2 fruit fly cellular contexts compared by ENCODE assay signal in genomic region chrX:2977857-2978473, dm6.
TF ChIP-seq lines count a peak whose summit lies in the region.

No protein-coding gene starts in this region.

TF ChIP-seq in whole organism, embryonic, 481 proteins besides CTCF, POLR2A, EP300 and RAD21 (continued from another document and continues in another):
- TF ChIP-seq org-1 (GFP tag; optimal IDR thresholded peaks at IDR 0.05; lab: Kevin White, UChicago) (peak; percentile 14), CG10565 (GFP tag; optimal IDR thresholded peaks at IDR 0.05; lab: Kevin White, UChicago) (no peak), Aef1 (GFP tag; IDR thresholded peaks at IDR 0.05; lab: Robert Waterston, UW) (no peak), CG5245 (GFP tag; optimal IDR thresholded peaks at IDR 0.05; lab: Kevin White, UChicago) (peak; percentile 19), Rfx (GFP tag; IDR thresholded peaks at IDR 0.05; lab: Robert Waterston, UW) (no peak; the same call in 1 of the 2 replicates), danr (GFP tag; IDR thresholded peaks at IDR 0.05; lab: Robert Waterston, UW) (no peak), sim (GFP tag; IDR thresholded peaks at IDR 0.05; lab: Robert Waterston, UW) (0 out of 2 replicates have a peak, but pooled peaks have one; percentile 14), CG7786 (GFP tag; optimal IDR thresholded peaks at IDR 0.05; lab: Kevin White, UChicago) (no peak), Taf1 (GFP tag; IDR thresholded peaks at IDR 0.05; lab: Robert Waterston, UW) (no peak), Kr (GFP tag; optimal IDR thresholded peaks at IDR 0.05; lab: Kevin White, UChicago) (no peak), sima (GFP tag; optimal IDR thresholded peaks at IDR 0.05; lab: Kevin White, UChicago) (no peak), hb (GFP tag; IDR thresholded peaks at IDR 0.05; lab: Robert Waterston, UW; ENCODE audit: partially characterized antibody) (no peak), CG16863 (GFP tag; optimal IDR thresholded peaks at IDR 0.05; lab: Kevin White, UChicago) (peak; percentile 30), CG3847 (GFP tag; IDR thresholded peaks at IDR 0.05; lab: Robert Waterston, UW) (no peak), CG15479 (GFP tag; optimal IDR thresholded peaks at IDR 0.05; lab: Kevin White, UChicago) (no peak), HLH3B (GFP tag; IDR thresholded peaks at IDR 0.05; lab: Robert Waterston, UW) (no peak), CG10462 (GFP tag; optimal IDR thresholded peaks at IDR 0.05; lab: Kevin White, UChicago) (peak; percentile 34), CG10543 (GFP tag; optimal IDR thresholded peaks at IDR 0.05; lab: Kevin White, UChicago) (no peak), p53 (GFP tag; optimal IDR thresholded peaks at IDR 0.05; lab: Kevin White, UChicago) (no peak), Xrp1 (GFP tag; IDR thresholded peaks at IDR 0.05; lab: Robert Waterston, UW) (peak; percentile 65), dysf (GFP tag; IDR thresholded peaks at IDR 0.05; lab: Robert Waterston, UW) (peak; percentile 50; the same call in 1 of the 3 replicates), CG4820 (GFP tag; optimal IDR thresholded peaks at IDR 0.05; lab: Kevin White, UChicago) (peak; percentile 56), CG10274 (GFP tag; optimal IDR thresholded peaks at IDR 0.05; lab: Kevin White, UChicago) (no peak), chm (GFP tag; IDR thresholded peaks at IDR 0.05; lab: Robert Waterston, UW) (no peak), fd64A (GFP tag; optimal IDR thresholded peaks at IDR 0.05; lab: Kevin White, UChicago) (no peak), CG6689 (GFP tag; IDR thresholded peaks at IDR 0.05; lab: Robert Waterston, UW) (peak; percentile 54; the same call in 1 of the 2 replicates), Hey (tag; optimal IDR thresholded peaks at IDR 0.05; lab: Kevin White, UChicago) (no peak), ac (GFP tag; optimal IDR thresholded peaks at IDR 0.05; lab: Kevin White, UChicago) (no peak), unpg (GFP tag; optimal IDR thresholded peaks at IDR 0.05; lab: Kevin White, UChicago) (peak; percentile 53), Dfd (GFP tag; optimal IDR thresholded peaks at IDR 0.05; lab: Kevin White, UChicago) (no peak), ATbp (GFP tag; optimal IDR thresholded peaks at IDR 0.05; lab: Kevin White, UChicago) (no peak), CG3995 (GFP tag; optimal IDR thresholded peaks at IDR 0.05; lab: Kevin White, UChicago) (no peak), usp (GFP tag; optimal IDR thresholded peaks at IDR 0.05; lab: Kevin White, UChicago) (no peak), Rx (GFP tag; IDR thresholded peaks at IDR 0.05; lab: Robert Waterston, UW) (0 out of 2 replicates have a peak, but pooled peaks have one; percentile 8), CG10979 (tag; optimal IDR thresholded peaks at IDR 0.05; lab: Kevin White, UChicago) (peak; percentile 67), CG7271 (tag; optimal IDR thresholded peaks at IDR 0.05; lab: Kevin White, UChicago) (peak; percentile 8), zfh2 (GFP tag; optimal IDR thresholded peaks at IDR 0.05; lab: Kevin White, UChicago) (no peak), eyg (GFP tag; optimal IDR thresholded peaks at IDR 0.05; lab: Kevin White, UChicago) (no peak), sc (optimal IDR thresholded peaks at IDR 0.05; lab: Kevin White, UChicago) (no peak), sc (GFP tag; optimal IDR thresholded peaks at IDR 0.05; lab: Kevin White, UChicago) (no peak), Lpt (GFP tag; optimal IDR thresholded peaks at IDR 0.05; lab: Kevin White, UChicago) (no peak), sug (tag; optimal IDR thresholded peaks at IDR 0.05; lab: Kevin White, UChicago) (no peak), CG8388 (GFP tag; optimal IDR thresholded peaks at IDR 0.05; lab: Kevin White, UChicago) (peak; percentile 49), tgo (GFP tag; IDR thresholded peaks at IDR 0.05; lab: Robert Waterston, UW) (no peak; the same call in 2 of the 3 replicates), Optix (GFP tag; IDR thresholded peaks at IDR 0.05; lab: Robert Waterston, UW) (no peak), Scr (GFP tag; IDR thresholded peaks at IDR 0.05; lab: Robert Waterston, UW; ENCODE audit: partially characterized antibody) (no peak), tx (GFP tag; optimal IDR thresholded peaks at IDR 0.05; lab: Kevin White, UChicago) (no peak), eve (GFP tag; optimal IDR thresholded peaks at IDR 0.05; lab: Kevin White, UChicago) (peak in 1 of 2 experiments; percentile 27), CG2202 (tag; optimal IDR thresholded peaks at IDR 0.05; lab: Kevin White, UChicago) (peak; percentile 35), Asciz (GFP tag; optimal IDR thresholded peaks at IDR 0.05; lab: Kevin White, UChicago) (no peak), CG11247 (GFP tag; IDR thresholded peaks at IDR 0.05; lab: Robert Waterston, UW) (no peak), CG31365 (tag; optimal IDR thresholded peaks at IDR 0.05; lab: Kevin White, UChicago) (no peak), HmgD (GFP tag; optimal IDR thresholded peaks at IDR 0.05; lab: Kevin White, UChicago) (no peak), al (GFP tag; IDR thresholded peaks at IDR 0.05; lab: Robert Waterston, UW) (no peak), CG18619 (GFP tag; optimal IDR thresholded peaks at IDR 0.05; lab: Kevin White, UChicago) (no peak), MESR4 (GFP tag; optimal IDR thresholded peaks at IDR 0.05; lab: Kevin White, UChicago) (no peak), NfI (GFP tag; optimal IDR thresholded peaks at IDR 0.05; lab: Kevin White, UChicago) (no peak), NK7.1 (GFP tag; optimal IDR thresholded peaks at IDR 0.05; lab: Kevin White, UChicago) (peak; percentile 1), CG18764 (GFP tag; optimal IDR thresholded peaks at IDR 0.05; lab: Kevin White, UChicago) (peak; percentile 29), az2 (GFP tag; optimal IDR thresholded peaks at IDR 0.05; lab: Kevin White, UChicago) (peak; percentile 41), CG17385 (GFP tag; optimal IDR thresholded peaks at IDR 0.05; lab: Kevin White, UChicago) (no peak), ems (GFP tag; optimal IDR thresholded peaks at IDR 0.05; lab: Kevin White, UChicago) (no peak), BtbVII (GFP tag; optimal IDR thresholded peaks at IDR 0.05; lab: Kevin White, UChicago) (no peak), lbe (GFP tag; optimal IDR thresholded peaks at IDR 0.05; lab: Kevin White, UChicago) (no peak), CG1233 (GFP tag; optimal IDR thresholded peaks at IDR 0.05; lab: Kevin White, UChicago) (no peak), Dref (GFP tag; IDR thresholded peaks at IDR 0.05; lab: Robert Waterston, UW) (no peak), HLHmδ (GFP tag; optimal IDR thresholded peaks at IDR 0.05; lab: Kevin White, UChicago) (no peak), dmrt99B (tag; optimal IDR thresholded peaks at IDR 0.05; lab: Kevin White, UChicago) (peak; percentile 44)

TF ChIP-seq in whole organism, prepupa, 60 proteins besides CTCF, POLR2A, EP300 and RAD21 (continued from another document):
- TF ChIP-seq Eip78C (GFP tag; lab: Kevin White, UChicago), result peak; percentile 92
- no peak for TF ChIP-seq Gug (GFP tag; IDR thresholded peaks at IDR 0.05; lab: Robert Waterston, UW)
- peak; percentile 67 for TF ChIP-seq Smox (GFP tag; optimal IDR thresholded peaks at IDR 0.05; lab: Kevin White, UChicago)
- peak; percentile 17 for TF ChIP-seq fd59A (GFP tag; optimal IDR thresholded peaks at IDR 0.05; lab: Kevin White, UChicago)
- peak; percentile 59 for TF ChIP-seq CG6276 (GFP tag; optimal IDR thresholded peaks at IDR 0.05; lab: Kevin White, UChicago)
- TF ChIP-seq cyc (GFP tag; optimal IDR thresholded peaks at IDR 0.05; lab: Kevin White, UChicago), result peak; percentile 66
- TF ChIP-seq fkh (GFP tag; optimal IDR thresholded peaks at IDR 0.05; lab: Kevin White, UChicago), result no peak
- TF ChIP-seq topi (GFP tag; optimal IDR thresholded peaks at IDR 0.05; lab: Kevin White, UChicago), result peak; percentile 76
- TF ChIP-seq CG11902 (GFP tag; optimal IDR thresholded peaks at IDR 0.05; lab: Kevin White, UChicago), result peak; percentile 46
- peak; percentile 70 for TF ChIP-seq OdsH (GFP tag; optimal IDR thresholded peaks at IDR 0.05; lab: Kevin White, UChicago)
- TF ChIP-seq CG11294 (GFP tag; IDR thresholded peaks at IDR 0.05; lab: Robert Waterston, UW), result no peak
- TF ChIP-seq Hr4 (GFP tag; optimal IDR thresholded peaks at IDR 0.05; lab: Kevin White, UChicago), result peak; percentile 87
- peak; percentile 80 for TF ChIP-seq CG8119 (GFP tag; IDR thresholded peaks at IDR 0.05; lab: Robert Waterston, UW)
- TF ChIP-seq CG6792 (GFP tag; optimal IDR thresholded peaks at IDR 0.05; lab: Kevin White, UChicago), result peak; percentile 68
- peak; percentile 83 for TF ChIP-seq CG15336 (GFP tag; IDR thresholded peaks at IDR 0.05; lab: Robert Waterston, UW)
- TF ChIP-seq Eip93F (GFP tag; optimal IDR thresholded peaks at IDR 0.05; lab: Kevin White, UChicago), result no peak
- TF ChIP-seq CG31627 (GFP tag; optimal IDR thresholded peaks at IDR 0.05; lab: Kevin White, UChicago), result peak; percentile 69
- peak; percentile 66 for TF ChIP-seq Eip75B (GFP tag; optimal IDR thresholded peaks at IDR 0.05; lab: Kevin White, UChicago)
- TF ChIP-seq CG34406 (GFP tag; optimal IDR thresholded peaks at IDR 0.05; lab: Kevin White, UChicago), result peak; percentile 63
- peak; percentile 40 for TF ChIP-seq Ets96B (tag; optimal IDR thresholded peaks at IDR 0.05; lab: Kevin White, UChicago)
- TF ChIP-seq Ets21C (GFP tag; optimal IDR thresholded peaks at IDR 0.05; lab: Kevin White, UChicago), result peak; percentile 60
- TF ChIP-seq svp (GFP tag; lab: Kevin White, UChicago), result peak; percentile 89
- TF ChIP-seq dac (GFP tag; optimal IDR thresholded peaks at IDR 0.05; lab: Kevin White, UChicago), result peak; percentile 37
- TF ChIP-seq vri (GFP tag; optimal IDR thresholded peaks at IDR 0.05; lab: Kevin White, UChicago), result no peak
- peak; percentile 81 for TF ChIP-seq CG32006 (GFP tag; optimal IDR thresholded peaks at IDR 0.05; lab: Kevin White, UChicago)
- peak; percentile 71 for TF ChIP-seq esn (GFP tag; optimal IDR thresholded peaks at IDR 0.05; lab: Kevin White, UChicago)
- TF ChIP-seq CG3919 (GFP tag; optimal IDR thresholded peaks at IDR 0.05; lab: Kevin White, UChicago), result peak; percentile 69
- TF ChIP-seq Hr39 (GFP tag; optimal IDR thresholded peaks at IDR 0.05; lab: Kevin White, UChicago), result peak; percentile 73
- peak; percentile 51 for TF ChIP-seq net (GFP tag; optimal IDR thresholded peaks at IDR 0.05; lab: Kevin White, UChicago)
- peak; percentile 62; the same call in 1 of the 3 replicates for TF ChIP-seq eg (GFP tag; IDR thresholded peaks at IDR 0.05; lab: Robert Waterston, UW)
- peak; percentile 62 for TF ChIP-seq lz (GFP tag; optimal IDR thresholded peaks at IDR 0.05; lab: Kevin White, UChicago)
- TF ChIP-seq Sox15 (GFP tag; optimal IDR thresholded peaks at IDR 0.05; lab: Kevin White, UChicago), result peak; percentile 25
- peak; percentile 66 for TF ChIP-seq CG4318 (GFP tag; optimal IDR thresholded peaks at IDR 0.05; lab: Kevin White, UChicago)
- peak; percentile 51 for TF ChIP-seq CG8632 (GFP tag; optimal IDR thresholded peaks at IDR 0.05; lab: Kevin White, UChicago)
- peak in 1 of 2 experiments; percentile 32 for TF ChIP-seq ss (GFP tag; optimal IDR thresholded peaks at IDR 0.05; lab: Kevin White, UChicago)
- TF ChIP-seq CG7368 (GFP tag; optimal IDR thresholded peaks at IDR 0.05; lab: Kevin White, UChicago), result peak; percentile 41
- TF ChIP-seq acj6 (GFP tag; optimal IDR thresholded peaks at IDR 0.05; lab: Kevin White, UChicago), result peak; percentile 67
TF ChIP-seq in whole organism, prepupa: peak in this region for 51.
